Worm (Caenorhabditis elegans): Measurements from ENCODE around the gene prp-18.

- TF ChIP-seq lin-11 (tag; optimal IDR thresholded peaks at IDR 0.05) (no peak), blmp-1 (tag; optimal IDR thresholded peaks at IDR 0.05; ENCODE audit: insufficient read depth) (no peak), fos-1 (tag; optimal IDR thresholded peaks at IDR 0.05) (no peak), lin-13 (GFP tag; optimal IDR thresholded peaks at IDR 0.05) (no peak), R02D3.7 (tag; optimal IDR thresholded peaks at IDR 0.05) (no peak), lin-39 (tag; optimal IDR thresholded peaks at IDR 0.05) (no peak)
These were observed 31.2 kb downstream of the prp-18 start for ce11 chrIV:9852818-9853466.
